Worm (Caenorhabditis elegans) whole organism, L2 larva: ENCODE measurements around the gene fipr-6.

Experiments
- nhr-77 ChIP-seq: fragments of 150-350 bp; optimal IDR thresholded peaks from 2 replicates; lab custom pipeline; 2014; ENCODE audit warnings: missing biosample characterization, missing genetic modification characterization
- skn-1 ChIP-seq: sonication (generic microtip); optimal IDR thresholded peaks from 2 replicates; lab custom pipeline; 2017; ENCODE audit warnings: missing biosample characterization, missing genetic modification characterization

DNA sequence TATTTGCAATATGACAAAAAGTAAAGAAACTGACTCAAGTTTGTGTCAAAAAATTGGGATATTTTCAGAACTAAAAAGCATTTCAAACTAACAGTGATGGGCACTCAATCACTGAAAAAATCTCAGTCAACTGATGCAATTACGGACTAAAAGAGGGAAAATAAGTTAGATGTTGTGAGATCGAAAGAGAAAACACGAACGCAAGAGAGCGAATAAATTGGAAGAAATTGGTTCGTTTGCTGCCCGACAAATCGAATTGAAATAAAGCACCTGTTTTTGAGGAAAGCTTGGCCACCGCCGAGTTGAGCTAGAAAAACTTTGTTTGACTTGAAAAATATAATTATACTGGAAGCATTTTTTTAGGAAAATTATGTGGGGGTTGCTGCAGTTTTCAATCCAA, 35.0 kb downstream of the fipr-6 start:
- TF ChIP-seq skn-1 (tag; lab: Kevin White, UChicago) (no peak), nhr-77 (no peak)
